Fruit fly (Drosophila melanogaster) whole organism, embryonic: ENCODE measurements around the gene CG13409.

ENCODE experiments used
- Atf-2 ChIP-seq: fragments of 200-800 bp; sonication (Bioruptor generic); optimal IDR thresholded peaks from 2 replicates; lab custom pipeline; 2016; ENCODE audit warnings: missing biosample characterization, missing genetic modification characterization
- Bteb2 ChIP-seq: fragments of 200-800 bp; sonication (Bioruptor generic); optimal IDR thresholded peaks from 2 replicates; lab custom pipeline; 2016; ENCODE audit warnings: missing biosample characterization, missing genetic modification characterization
- CG10209 ChIP-seq: fragments of 200-800 bp; sonication (Bioruptor generic); optimal IDR thresholded peaks from 3 replicates; lab custom pipeline; 2017; ENCODE audit warnings: missing biosample characterization, mild to moderate bottlenecking, missing genetic modification characterization, missing genetic modification reagents
- CG10565 ChIP-seq: fragments of 200-800 bp; sonication (Bioruptor generic); optimal IDR thresholded peaks from 3 replicates; lab custom pipeline; 2016; ENCODE audit warnings: missing biosample characterization, mild to moderate bottlenecking, missing genetic modification characterization
- CG12659 ChIP-seq: fragments of 200-800 bp; sonication (Bioruptor generic); optimal IDR thresholded peaks from 3 replicates; lab custom pipeline; 2017; ENCODE audit warnings: mild to moderate bottlenecking, missing biosample characterization, missing genetic modification reagents, missing genetic modification characterization
- CG12744 ChIP-seq: fragments of 200-800 bp; sonication (Bioruptor generic); optimal IDR thresholded peaks from 2 replicates; lab custom pipeline; 2016; ENCODE audit warnings: missing biosample characterization, missing genetic modification characterization
- CG12942 ChIP-seq: fragments of 200-800 bp; sonication (Bioruptor generic); optimal IDR thresholded peaks from 3 replicates; lab custom pipeline; 2016; ENCODE audit warnings: missing biosample characterization, missing genetic modification characterization
- CG13894 ChIP-seq: fragments of 200-800 bp; sonication (Bioruptor generic); optimal IDR thresholded peaks from 3 replicates; lab custom pipeline; 2018; ENCODE audit warnings: missing biosample characterization, mild to moderate bottlenecking, missing genetic modification characterization, moderate library complexity
- CG14441 ChIP-seq: fragments of 200-800 bp; sonication (Bioruptor generic); IDR thresholded peaks from 2 replicates; pipeline ENCODE4 v1.3.6; 2022; ENCODE audit warnings: missing biosample characterization, missing genetic modification characterization
- CG15269 ChIP-seq: fragments of 200-800 bp; sonication (Bioruptor generic); optimal IDR thresholded peaks from 2 replicates; lab custom pipeline; 2018; ENCODE audit warnings: missing biosample characterization, mild to moderate bottlenecking, missing genetic modification characterization, moderate library complexity
- CG15479 ChIP-seq: fragments of 200-800 bp; sonication (Bioruptor generic); optimal IDR thresholded peaks from 3 replicates; lab custom pipeline; 2019; ENCODE audit warnings: missing biosample characterization, mild to moderate bottlenecking, missing genetic modification characterization, moderate library complexity
- CG17186 ChIP-seq: fragments of 200-800 bp; sonication (Bioruptor generic); optimal IDR thresholded peaks from 3 replicates; lab custom pipeline; 2017; ENCODE audit warnings: missing biosample characterization, missing genetic modification reagents, missing genetic modification characterization
- CG2116 ChIP-seq: fragments of 200-800 bp; sonication (Bioruptor generic); optimal IDR thresholded peaks from 3 replicates; lab custom pipeline; 2018; ENCODE audit warnings: missing biosample characterization, mild to moderate bottlenecking, missing genetic modification characterization
- CG2199 ChIP-seq: fragments of 200-800 bp; sonication (Bioruptor generic); IDR thresholded peaks from 3 replicates; pipeline ENCODE4 v1.3.6; 2022; ENCODE audit warnings: missing biosample characterization, missing genetic modification characterization
- CG31224 ChIP-seq: fragments of 200-800 bp; sonication (Bioruptor generic); IDR thresholded peaks from 2 replicates; pipeline ENCODE4 v1.3.6; 2022; ENCODE audit warnings: missing biosample characterization, missing genetic modification characterization
- CG32767 ChIP-seq: fragments of 200-800 bp; sonication (Bioruptor generic); IDR thresholded peaks from 2 replicates; pipeline ENCODE4 v1.3.6; 2022; ENCODE audit warnings: missing biosample characterization, missing genetic modification characterization
- CG32772 ChIP-seq: fragments of 200-800 bp; sonication (Bioruptor generic); IDR thresholded peaks from 2 replicates; pipeline ENCODE4 v1.3.6; 2022; ENCODE audit warnings: missing biosample characterization, missing genetic modification characterization
- CG3726 ChIP-seq: fragments of 200-800 bp; sonication (Bioruptor generic); IDR thresholded peaks from 3 replicates; pipeline ENCODE4, ENCODE4 v1.3.6; 2022; ENCODE audit warnings: missing biosample characterization, missing genetic modification characterization
- CG5245 ChIP-seq: fragments of 200-800 bp; sonication (Bioruptor generic); optimal IDR thresholded peaks from 3 replicates; lab custom pipeline; 2016; ENCODE audit warnings: missing biosample characterization, missing genetic modification characterization
- CG9727 ChIP-seq: fragments of 200-800 bp; sonication (Bioruptor generic); optimal IDR thresholded peaks from 3 replicates; lab custom pipeline; 2017; ENCODE audit warnings: missing biosample characterization, mild to moderate bottlenecking, missing genetic modification characterization
- Camta ChIP-seq: fragments of 200-800 bp; sonication (Bioruptor generic); optimal IDR thresholded peaks from 2 replicates; lab custom pipeline; 2016; ENCODE audit warnings: missing biosample characterization, missing genetic modification characterization
- Chrac-16 ChIP-seq: fragments of 200-800 bp; sonication (Bioruptor generic); optimal IDR thresholded peaks from 3 replicates; lab custom pipeline; 2016; ENCODE audit warnings: missing biosample characterization, missing genetic modification characterization
- CrebB ChIP-seq: fragments of 200-800 bp; sonication (Bioruptor generic); optimal IDR thresholded peaks from 3 replicates; lab custom pipeline; 2018; ENCODE audit warnings: missing biosample characterization, mild to moderate bottlenecking, missing genetic modification characterization
- D ChIP-seq, 2 experiments: fragments of 200-800 bp in 1 of 2; fragments of >200 bp in 1 of 2; sonication (Bioruptor generic) in 1 of 2; optimal IDR thresholded peaks; 2 replicates in 1 of 2; 3 replicates in 1 of 2; lab custom pipeline; 2017; ENCODE audit warnings: mild to moderate bottlenecking in 1 of 2, missing biosample characterization in 1 of 2, missing genetic modification characterization in 1 of 2, missing genetic modification reagents in 1 of 2
- Dref ChIP-seq: fragments of 200-800 bp; sonication (Bioruptor generic); IDR thresholded peaks from 2 replicates; pipeline ENCODE4 v1.3.6; 2022; ENCODE audit warnings: missing biosample characterization, missing genetic modification characterization
- Ets97D ChIP-seq: fragments of 200-800 bp; sonication (Bioruptor generic); optimal IDR thresholded peaks from 3 replicates; lab custom pipeline; 2016; ENCODE audit warnings: missing biosample characterization, missing genetic modification characterization
- GATAe ChIP-seq: fragments of 200-800 bp; sonication (Bioruptor generic); conservative IDR thresholded peaks from 2 replicates; pipeline ENCODE4 v1.3.6; 2022; ENCODE audit warnings: missing biosample characterization, missing genetic modification characterization
- Hand ChIP-seq: fragments of 200-800 bp; sonication (Bioruptor generic); optimal IDR thresholded peaks from 2 replicates; lab custom pipeline; 2017; ENCODE audit warnings: mild to moderate bottlenecking, missing biosample characterization, missing genetic modification reagents, missing genetic modification characterization
- Hmx ChIP-seq: fragments of 200-800 bp; sonication (Bioruptor generic); optimal IDR thresholded peaks from 2 replicates; lab custom pipeline; 2016; ENCODE audit warnings: missing biosample characterization, missing genetic modification characterization
- Hr3 ChIP-seq: fragments of 200-800 bp; sonication (Bioruptor generic); optimal IDR thresholded peaks from 3 replicates; lab custom pipeline; 2016; ENCODE audit warnings: missing biosample characterization, missing genetic modification characterization
- MESR4 ChIP-seq: fragments of 200-800 bp; sonication (Bioruptor generic); optimal IDR thresholded peaks from 2 replicates; lab custom pipeline; 2018; ENCODE audit warnings: missing biosample characterization, mild to moderate bottlenecking, missing genetic modification characterization, moderate library complexity
- Med ChIP-seq: fragments of 200-800 bp; sonication (Bioruptor generic); peaks from one replicate; lab custom pipeline; 2016; ENCODE audit warnings: missing biosample characterization, missing genetic modification characterization, mild to moderate bottlenecking, inconsistent platforms, moderate library complexity
- Myb ChIP-seq: fragments of 200-800 bp; sonication (Bioruptor generic); optimal IDR thresholded peaks from 2 replicates; lab custom pipeline; 2016; ENCODE audit warnings: missing biosample characterization, missing genetic modification characterization
- Rx ChIP-seq: fragments of 200-800 bp; sonication (Bioruptor generic); IDR thresholded peaks from 2 replicates; pipeline ENCODE4 v1.3.6; 2022; ENCODE audit warnings: missing biosample characterization, missing genetic modification characterization
- amos ChIP-seq: fragments of 200-800 bp; sonication (Bioruptor generic); IDR thresholded peaks from 2 replicates; pipeline ENCODE4 v1.3.6; 2022; ENCODE audit warnings: missing biosample characterization, missing genetic modification characterization; ENCODE audit not compliant: partially characterized antibody
- aop ChIP-seq: fragments of 200-800 bp; sonication (Bioruptor generic); IDR thresholded peaks from 2 replicates; pipeline ENCODE4 v1.3.6; 2022; ENCODE audit warnings: missing biosample characterization, missing genetic modification characterization
- br ChIP-seq: fragments of >200 bp; optimal IDR thresholded peaks from 2 replicates; lab custom pipeline; 2017
- cad ChIP-seq: fragments of >200 bp; optimal IDR thresholded peaks from 2 replicates; lab custom pipeline; 2017; ENCODE audit warnings: missing biosample characterization, missing genetic modification characterization
- ci ChIP-seq: fragments of 200-800 bp; sonication (Bioruptor generic); IDR thresholded peaks from 3 replicates; pipeline ENCODE4 v1.3.6; 2022; ENCODE audit warnings: missing biosample characterization, missing genetic modification characterization
- crc ChIP-seq: fragments of 200-800 bp; sonication (Bioruptor generic); optimal IDR thresholded peaks from 2 replicates; lab custom pipeline; 2016; ENCODE audit warnings: missing biosample characterization, missing genetic modification characterization
- croc ChIP-seq: fragments of 200-800 bp; sonication (Bioruptor generic); conservative IDR thresholded peaks from 3 replicates; pipeline ENCODE4 v1.3.6; 2022; ENCODE audit warnings: missing biosample characterization, missing genetic modification characterization
- dan ChIP-seq: fragments of 200-800 bp; sonication (Bioruptor generic); IDR thresholded peaks from 2 replicates; pipeline ENCODE4 v1.3.6; 2022; ENCODE audit warnings: missing biosample characterization, missing genetic modification characterization
- dimm ChIP-seq: fragments of 200-800 bp; sonication (Bioruptor generic); IDR thresholded peaks from 2 replicates; pipeline ENCODE4 v1.3.6; 2022; ENCODE audit warnings: missing biosample characterization, missing genetic modification characterization
- grau ChIP-seq: fragments of 200-800 bp; optimal IDR thresholded peaks from 3 replicates; lab custom pipeline; 2019; ENCODE audit warnings: missing biosample characterization, mild to moderate bottlenecking, missing genetic modification characterization, moderate library complexity
- h ChIP-seq: fragments of >200 bp; optimal IDR thresholded peaks from 2 replicates; lab custom pipeline; 2017
- luna ChIP-seq: fragments of 200-800 bp; sonication (Bioruptor generic); optimal IDR thresholded peaks from 2 replicates; lab custom pipeline; 2016; ENCODE audit warnings: missing biosample characterization, missing genetic modification characterization
- psq ChIP-seq: fragments of 200-800 bp; sonication (Bioruptor generic); optimal IDR thresholded peaks from 2 replicates; lab custom pipeline; 2017; ENCODE audit warnings: missing biosample characterization, missing genetic modification characterization
- salm ChIP-seq: fragments of 200-800 bp; sonication (Bioruptor generic); optimal IDR thresholded peaks from 2 replicates; lab custom pipeline; 2018; ENCODE audit warnings: missing biosample characterization, mild to moderate bottlenecking, missing genetic modification characterization
- trh ChIP-seq: fragments of 200-800 bp; sonication (Bioruptor generic); optimal IDR thresholded peaks from 2 replicates; lab custom pipeline; 2016; ENCODE audit warnings: missing biosample characterization, missing genetic modification characterization
- tup ChIP-seq: fragments of 200-800 bp; sonication (Bioruptor generic); optimal IDR thresholded peaks from 2 replicates; lab custom pipeline; 2016; ENCODE audit warnings: missing biosample characterization, mild to moderate bottlenecking, missing genetic modification characterization, moderate library complexity
- zf30C ChIP-seq: fragments of 200-800 bp; sonication (Bioruptor generic); optimal IDR thresholded peaks from 3 replicates; lab custom pipeline; 2018; ENCODE audit warnings: missing biosample characterization, mild to moderate bottlenecking, missing genetic modification characterization

Gene CG13409

dm6 chr3R:22043748-22044402, 12.2 kb upstream of the CG13409 start (continued):
- TF ChIP-seq CG2116 (GFP tag; lab: Kevin White, UChicago): no peak
- TF ChIP-seq CG12942: no peak
- TF ChIP-seq CG2199: peak; percentile 65; the same call in 1 of the 3 replicates
- TF ChIP-seq CG12659 (GFP tag; lab: Kevin White, UChicago): no peak
- no peak for TF ChIP-seq zf30C (GFP tag; lab: Kevin White, UChicago)
- TF ChIP-seq CG32767 (GFP tag; lab: Robert Waterston, UW): no peak
- TF ChIP-seq CG17186 (GFP tag; lab: Kevin White, UChicago): no peak
- 0 out of 3 replicates have a peak, but pooled peaks have one; percentile 14 for TF ChIP-seq ci (GFP tag; lab: Robert Waterston, UW)
- no peak for TF ChIP-seq amos (GFP tag; lab: Robert Waterston, UW)
- TF ChIP-seq CG13894 (tag; lab: Kevin White, UChicago): no peak
- no peak for TF ChIP-seq aop (GFP tag; lab: Robert Waterston, UW)
- no peak for TF ChIP-seq CG10209 (GFP tag; lab: Kevin White, UChicago)
- no peak for TF ChIP-seq Bteb2 (GFP tag; lab: Kevin White, UChicago)
- TF ChIP-seq tup (GFP tag; lab: Kevin White, UChicago): no peak
- TF ChIP-seq psq (GFP tag; lab: Kevin White, UChicago): peak; percentile 52
- TF ChIP-seq D (optimal IDR thresholded peaks at IDR 0.05; lab: Kevin White, UChicago): no peak
- no peak for TF ChIP-seq D (GFP tag; optimal IDR thresholded peaks at IDR 0.05; lab: Kevin White, UChicago)
- TF ChIP-seq MESR4 (GFP tag; lab: Kevin White, UChicago): no peak
- TF ChIP-seq grau (tag; lab: Kevin White, UChicago): peak; percentile 82
- TF ChIP-seq Dref: no peak
- TF ChIP-seq Hmx (GFP tag; lab: Kevin White, UChicago): no peak
- no peak for TF ChIP-seq CG3726 (GFP tag; lab: Robert Waterston, UW)
- no peak for TF ChIP-seq CG15269 (tag; lab: Kevin White, UChicago)
- TF ChIP-seq Camta (GFP tag; lab: Kevin White, UChicago): no peak
- TF ChIP-seq CG10565 (GFP tag; lab: Kevin White, UChicago): no peak
- TF ChIP-seq luna (GFP tag; lab: Kevin White, UChicago): no peak
- TF ChIP-seq Ets97D (GFP tag; lab: Kevin White, UChicago): no peak
- TF ChIP-seq Hr3: no peak
- TF ChIP-seq CG15479 (GFP tag; lab: Kevin White, UChicago): no peak
- TF ChIP-seq CG12744 (GFP tag; lab: Kevin White, UChicago): no peak
- TF ChIP-seq dan (GFP tag; lab: Robert Waterston, UW): no peak
- no peak for TF ChIP-seq trh
- TF ChIP-seq crc: no peak
- no peak for TF ChIP-seq Chrac-16
- TF ChIP-seq CG9727: no peak
- TF ChIP-seq br (lab: Kevin White, UChicago): no peak
- no peak for TF ChIP-seq Rx
- peak; percentile 33 for TF ChIP-seq Med (GFP tag; lab: Kevin White, UChicago)
- TF ChIP-seq CG14441 (GFP tag; lab: Robert Waterston, UW): no peak
- no peak for TF ChIP-seq CG32772
- no peak for TF ChIP-seq salm (tag; lab: Kevin White, UChicago)
- no peak for TF ChIP-seq Atf-2 (GFP tag; lab: Kevin White, UChicago)
- no peak for TF ChIP-seq dimm
- TF ChIP-seq CG31224 (GFP tag; lab: Robert Waterston, UW): no peak
- no peak for TF ChIP-seq CrebB (tag; lab: Kevin White, UChicago)
- no peak for TF ChIP-seq h (lab: Kevin White, UChicago)
- TF ChIP-seq GATAe (GFP tag; lab: Robert Waterston, UW): no peak
- TF ChIP-seq CG5245 (GFP tag; lab: Kevin White, UChicago): no peak
- no peak for TF ChIP-seq cad (GFP tag; lab: Kevin White, UChicago)
- no peak for TF ChIP-seq Hand
- TF ChIP-seq Myb: no peak
- TF ChIP-seq croc: no peak
